Fruit fly (Drosophila melanogaster) whole organism, embryonic: ENCODE measurements around the gene CG43672.

ENCODE experiments used
- Abd-B ChIP-seq: fragments of 200-800 bp; sonication (Bioruptor generic); optimal IDR thresholded peaks from 2 replicates; lab custom pipeline; 2018; ENCODE audit warnings: missing biosample characterization, mild to moderate bottlenecking, missing genetic modification characterization, moderate library complexity
- Aef1 ChIP-seq: fragments of 200-800 bp; sonication (Bioruptor generic); IDR thresholded peaks from 3 replicates; pipeline ENCODE4 v1.3.6; 2022; ENCODE audit warnings: missing biosample characterization, missing genetic modification characterization
- Atf6 ChIP-seq: fragments of 200-800 bp; sonication (Bioruptor generic); IDR thresholded peaks from 2 replicates; pipeline ENCODE4 v1.3.6; 2022; ENCODE audit warnings: missing biosample characterization, missing genetic modification characterization
- CG10654 ChIP-seq: fragments of 200-800 bp; sonication (Bioruptor generic); optimal IDR thresholded peaks from 2 replicates; lab custom pipeline; 2016; ENCODE audit warnings: missing biosample characterization, missing genetic modification characterization
- CG18476 ChIP-seq: fragments of 200-800 bp; sonication (Bioruptor generic); optimal IDR thresholded peaks from 2 replicates; lab custom pipeline; 2016; ENCODE audit warnings: missing biosample characterization, mild to moderate bottlenecking, missing genetic modification characterization
- CG4730 ChIP-seq: fragments of 200-800 bp; sonication (Bioruptor generic); IDR thresholded peaks from 2 replicates; pipeline ENCODE4 v1.3.6; 2022; ENCODE audit warnings: missing biosample characterization, missing genetic modification characterization
- CG6272 ChIP-seq: fragments of 200-800 bp; sonication (Bioruptor generic); IDR thresholded peaks from 2 replicates; pipeline ENCODE4 v1.3.6; 2022; ENCODE audit warnings: missing biosample characterization, missing genetic modification characterization
- CG6854 ChIP-seq: fragments of 200-800 bp; sonication (Bioruptor generic); optimal IDR thresholded peaks from 3 replicates; lab custom pipeline; 2017; ENCODE audit warnings: missing biosample characterization, mild to moderate bottlenecking, missing genetic modification characterization
- CG7271 ChIP-seq: fragments of 200-800 bp; sonication (Bioruptor generic); optimal IDR thresholded peaks from 2 replicates; lab custom pipeline; 2018; ENCODE audit warnings: missing biosample characterization, mild to moderate bottlenecking, missing genetic modification characterization, moderate library complexity
- CG7556 ChIP-seq: fragments of 200-800 bp; sonication (Bioruptor generic); optimal IDR thresholded peaks from 2 replicates; lab custom pipeline; 2017; ENCODE audit warnings: missing biosample characterization, mild to moderate bottlenecking, missing genetic modification characterization
- CG7839 ChIP-seq: fragments of 200-800 bp; sonication (Bioruptor generic); optimal IDR thresholded peaks from 3 replicates; lab custom pipeline; 2018; ENCODE audit warnings: missing biosample characterization, mild to moderate bottlenecking, missing genetic modification characterization, moderate library complexity
- CG7928 ChIP-seq: fragments of 200-800 bp; sonication (Bioruptor generic); optimal IDR thresholded peaks from 2 replicates; lab custom pipeline; 2017; ENCODE audit warnings: missing biosample characterization, mild to moderate bottlenecking, missing genetic modification characterization
- CG8388 ChIP-seq: fragments of 200-800 bp; sonication (Bioruptor generic); optimal IDR thresholded peaks from 2 replicates; lab custom pipeline; 2019; ENCODE audit warnings: missing biosample characterization, mild to moderate bottlenecking, missing genetic modification characterization, moderate library complexity
- CG9876 ChIP-seq: fragments of 200-800 bp; sonication (Bioruptor generic); optimal IDR thresholded peaks from 2 replicates; lab custom pipeline; 2016; ENCODE audit warnings: missing biosample characterization, missing genetic modification characterization
- CkIIα-i1 ChIP-seq: fragments of 200-800 bp; sonication (Bioruptor generic); IDR thresholded peaks from 2 replicates; pipeline ENCODE4 v1.3.6; 2022; ENCODE audit warnings: missing biosample characterization, missing genetic modification characterization
- Dref ChIP-seq: fragments of 200-800 bp; sonication (Bioruptor generic); IDR thresholded peaks from 2 replicates; pipeline ENCODE4 v1.3.6; 2022; ENCODE audit warnings: missing biosample characterization, missing genetic modification characterization
- Eip74EF ChIP-seq, 2 experiments: fragments of 200-800 bp in 1 of 2; fragments of >200 bp in 1 of 2; sonication (Bioruptor generic) in 1 of 2; optimal IDR thresholded peaks; 2 replicates each; lab custom pipeline; 2017 to 2019; ENCODE audit warnings: missing biosample characterization in 2 of 2, missing genetic modification characterization in 2 of 2, mild to moderate bottlenecking in 1 of 2, moderate library complexity in 1 of 2
- Ets97D ChIP-seq: fragments of 200-800 bp; sonication (Bioruptor generic); optimal IDR thresholded peaks from 3 replicates; lab custom pipeline; 2016; ENCODE audit warnings: missing biosample characterization, missing genetic modification characterization
- Hand ChIP-seq: fragments of 200-800 bp; sonication (Bioruptor generic); optimal IDR thresholded peaks from 2 replicates; lab custom pipeline; 2017; ENCODE audit warnings: mild to moderate bottlenecking, missing biosample characterization, missing genetic modification reagents, missing genetic modification characterization
- Hr3 ChIP-seq: fragments of 200-800 bp; sonication (Bioruptor generic); optimal IDR thresholded peaks from 3 replicates; lab custom pipeline; 2016; ENCODE audit warnings: missing biosample characterization, missing genetic modification characterization
- MTF-1 ChIP-seq: fragments of 200-800 bp; sonication (Bioruptor generic); optimal IDR thresholded peaks from 2 replicates; lab custom pipeline; 2018; ENCODE audit warnings: missing biosample characterization, mild to moderate bottlenecking, missing genetic modification characterization, borderline replicate concordance
- NC2α ChIP-seq: fragments of 200-800 bp; sonication (Bioruptor generic); optimal IDR thresholded peaks from 2 replicates; lab custom pipeline; 2016; ENCODE audit warnings: missing biosample characterization, missing genetic modification characterization
- NK7.1 ChIP-seq: fragments of 200-800 bp; sonication (Bioruptor generic); optimal IDR thresholded peaks from 3 replicates; lab custom pipeline; 2016; ENCODE audit warnings: missing biosample characterization, missing genetic modification characterization
- Oli ChIP-seq: fragments of 200-800 bp; sonication (Bioruptor generic); optimal IDR thresholded peaks from 2 replicates; lab custom pipeline; 2018; ENCODE audit warnings: missing biosample characterization, mild to moderate bottlenecking, missing genetic modification characterization, moderate library complexity
- Ptx1 ChIP-seq: fragments of 200-800 bp; sonication (Bioruptor generic); IDR thresholded peaks from 2 replicates; pipeline ENCODE4 v1.3.6; 2022; ENCODE audit warnings: missing biosample characterization, missing genetic modification characterization
- TFAM ChIP-seq: fragments of 200-800 bp; sonication (Bioruptor generic); optimal IDR thresholded peaks from 2 replicates; lab custom pipeline; 2017; ENCODE audit warnings: missing biosample characterization, missing genetic modification characterization, inconsistent platforms
- Xrp1 ChIP-seq: fragments of 200-800 bp; sonication (Bioruptor generic); IDR thresholded peaks from 2 replicates; pipeline ENCODE4 v1.3.6; 2022; ENCODE audit warnings: missing biosample characterization, missing genetic modification characterization
- bigmax ChIP-seq: fragments of 200-800 bp; sonication (Bioruptor generic); optimal IDR thresholded peaks from 2 replicates; lab custom pipeline; 2018; ENCODE audit warnings: missing biosample characterization, mild to moderate bottlenecking, missing genetic modification characterization
- ci ChIP-seq: fragments of 200-800 bp; sonication (Bioruptor generic); IDR thresholded peaks from 3 replicates; pipeline ENCODE4 v1.3.6; 2022; ENCODE audit warnings: missing biosample characterization, missing genetic modification characterization
- ems ChIP-seq: fragments of 200-800 bp; sonication (Bioruptor generic); optimal IDR thresholded peaks from 3 replicates; lab custom pipeline; 2016; ENCODE audit warnings: missing biosample characterization, missing genetic modification characterization
- eve ChIP-seq, 2 experiments: fragments of >200 bp; optimal IDR thresholded peaks; 2 replicates each; lab custom pipeline; 2017; ENCODE audit warnings: missing biosample characterization in 2 of 2, missing genetic modification characterization in 2 of 2
- ftz-f1 ChIP-seq: fragments of 200-800 bp; sonication (Bioruptor generic); optimal IDR thresholded peaks from 2 replicates; lab custom pipeline; 2016; ENCODE audit warnings: missing biosample characterization, missing genetic modification characterization
- h ChIP-seq: fragments of >200 bp; optimal IDR thresholded peaks from 2 replicates; lab custom pipeline; 2017
- inv ChIP-seq: fragments of 200-800 bp; sonication (Bioruptor generic); IDR thresholded peaks from 2 replicates; pipeline ENCODE4 v1.3.6; 2022; ENCODE audit warnings: missing biosample characterization, missing genetic modification characterization; ENCODE audit not compliant: partially characterized antibody
- mam ChIP-seq: fragments of 200-800 bp; sonication (Bioruptor generic); optimal IDR thresholded peaks from 3 replicates; lab custom pipeline; 2016; ENCODE audit warnings: missing biosample characterization, missing genetic modification characterization
- nau ChIP-seq: fragments of 200-800 bp; sonication (Bioruptor generic); optimal IDR thresholded peaks from 3 replicates; lab custom pipeline; 2017; ENCODE audit warnings: missing biosample characterization, mild to moderate bottlenecking, missing genetic modification characterization, missing genetic modification reagents
- nmo ChIP-seq: fragments of 200-800 bp; sonication (Bioruptor generic); optimal IDR thresholded peaks from 2 replicates; lab custom pipeline; 2018; ENCODE audit warnings: missing biosample characterization, mild to moderate bottlenecking, missing genetic modification characterization, moderate library complexity
- org-1 ChIP-seq: fragments of 200-800 bp; sonication (Bioruptor generic); optimal IDR thresholded peaks from 2 replicates; lab custom pipeline; 2017; ENCODE audit warnings: missing biosample characterization, missing genetic modification characterization
- pan ChIP-seq, 4 experiments: fragments of >200 bp in 3 of 4; fragments of 200-800 bp in 1 of 4; sonication (Bioruptor generic) in 1 of 4; optimal IDR thresholded peaks in 3 of 4; IDR thresholded peaks in 1 of 4; 2 replicates each; pipeline versions ENCODE4 v1.3.6 to Lab custom; 2017 to 2022; ENCODE audit warnings: missing biosample characterization in 2 of 4, missing genetic modification characterization in 2 of 4, mixed read lengths in 1 of 4
- pros ChIP-seq: fragments of 200-800 bp; sonication (Bioruptor generic); optimal IDR thresholded peaks from 3 replicates; lab custom pipeline; 2019; ENCODE audit warnings: missing biosample characterization, mild to moderate bottlenecking, missing genetic modification characterization, moderate library complexity
- schlank ChIP-seq: fragments of 200-800 bp; sonication (Bioruptor generic); optimal IDR thresholded peaks from 2 replicates; lab custom pipeline; 2018; ENCODE audit warnings: missing biosample characterization, mild to moderate bottlenecking, missing genetic modification characterization
- sd ChIP-seq: fragments of 200-800 bp; sonication (Bioruptor generic); optimal IDR thresholded peaks from 3 replicates; lab custom pipeline; 2018; ENCODE audit warnings: missing biosample characterization, mild to moderate bottlenecking, missing genetic modification characterization, moderate library complexity
- seq ChIP-seq: fragments of 200-800 bp; sonication (Bioruptor generic); IDR thresholded peaks from 2 replicates; pipeline ENCODE4 v1.3.6; 2022; ENCODE audit warnings: missing biosample characterization, missing genetic modification characterization
- sim ChIP-seq: fragments of 200-800 bp; sonication (Bioruptor generic); IDR thresholded peaks from 2 replicates; pipeline ENCODE4 v1.3.6; 2022; ENCODE audit warnings: missing biosample characterization, missing genetic modification characterization
- slp2 ChIP-seq: fragments of 200-800 bp; sonication (Bioruptor generic); optimal IDR thresholded peaks from 2 replicates; lab custom pipeline; 2016; ENCODE audit warnings: missing biosample characterization, missing genetic modification characterization
- stc ChIP-seq: fragments of 200-800 bp; sonication (Bioruptor generic); IDR thresholded peaks from 2 replicates; pipeline ENCODE4 v1.3.6; 2022; ENCODE audit warnings: missing biosample characterization, missing genetic modification characterization
- ttk ChIP-seq: fragments of 200-800 bp; sonication (Bioruptor generic); IDR thresholded peaks from 2 replicates; pipeline ENCODE4 v2.1.2; 2022; ENCODE audit warnings: missing biosample characterization, missing genetic modification characterization
- twi ChIP-seq: fragments of 200-800 bp; optimal IDR thresholded peaks from 2 replicates; lab custom pipeline; 2019; ENCODE audit warnings: missing biosample characterization, mild to moderate bottlenecking, missing genetic modification characterization, moderate library complexity
- unpg ChIP-seq: fragments of 200-800 bp; sonication (Bioruptor generic); optimal IDR thresholded peaks from 3 replicates; lab custom pipeline; 2018; ENCODE audit warnings: missing biosample characterization, mild to moderate bottlenecking, missing genetic modification characterization, moderate library complexity
- z ChIP-seq: fragments of 200-800 bp; sonication (Bioruptor generic); IDR thresholded peaks from 3 replicates; pipeline ENCODE4 v1.3.6; 2022; ENCODE audit warnings: missing biosample characterization, missing genetic modification characterization

CG43672 gene

DNA sequence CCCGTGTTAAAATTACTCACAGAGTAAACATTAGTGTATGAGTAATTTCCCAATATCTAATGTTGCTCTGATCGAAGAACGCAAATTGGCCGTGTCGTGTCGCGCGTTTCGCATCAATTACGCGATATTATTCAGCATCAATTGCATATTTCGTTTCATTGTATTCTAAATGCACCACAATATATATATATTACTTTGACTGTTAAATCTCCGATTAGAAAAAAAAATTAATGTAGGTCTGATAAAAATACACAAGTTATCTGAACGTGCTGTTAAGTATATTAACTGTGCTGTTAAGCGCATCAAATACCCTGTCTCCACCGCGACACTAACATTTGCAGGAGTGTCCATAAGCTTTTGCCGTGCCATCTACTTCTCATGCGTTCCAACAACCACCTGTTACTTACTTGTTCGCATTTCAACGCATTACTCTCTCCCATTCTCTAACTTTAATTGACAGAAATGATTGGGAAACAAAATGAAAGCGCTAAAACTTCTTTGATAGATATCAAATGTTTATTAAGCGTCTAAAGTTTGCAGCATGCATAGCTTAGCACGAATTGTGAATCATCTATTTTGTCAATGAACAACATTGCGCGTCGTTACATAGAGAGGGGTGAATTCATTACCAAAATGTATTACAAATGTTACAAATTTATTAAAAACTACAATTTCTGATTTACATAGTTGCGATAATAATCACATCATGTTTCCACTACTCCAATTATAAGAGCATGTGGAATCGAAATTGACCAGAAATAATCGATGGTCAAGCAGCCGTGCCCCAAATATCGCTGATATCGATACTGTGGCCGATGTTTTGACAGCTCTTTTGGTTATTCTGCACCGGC is 12.1 kb upstream of the CG43672 start, which contains the start of the genes Graf and mRpL3 (continued):
- TF ChIP-seq Aef1: no peak
- TF ChIP-seq Ets97D (GFP tag; lab: Kevin White, UChicago): no peak
- TF ChIP-seq Eip74EF (GFP tag; optimal IDR thresholded peaks at IDR 0.05; lab: Kevin White, UChicago): no peak
- TF ChIP-seq ci (GFP tag; lab: Robert Waterston, UW): no peak
- no peak for TF ChIP-seq CG7271 (tag; lab: Kevin White, UChicago)
- no peak for TF ChIP-seq unpg (GFP tag; lab: Kevin White, UChicago)
- TF ChIP-seq ttk (GFP tag; lab: Robert Waterston, UW): no peak
- no peak for TF ChIP-seq Hand (GFP tag; lab: Kevin White, UChicago)
- no peak for TF ChIP-seq CG10654
- no peak for TF ChIP-seq z (GFP tag; lab: Robert Waterston, UW)
- no peak for TF ChIP-seq ems
- no peak for TF ChIP-seq CG9876 (GFP tag; lab: Kevin White, UChicago)
- TF ChIP-seq stc (GFP tag; lab: Robert Waterston, UW): no peak
- no peak for TF ChIP-seq org-1 (GFP tag; lab: Kevin White, UChicago)
- TF ChIP-seq CG8388 (GFP tag; lab: Kevin White, UChicago): no peak
- no peak for TF ChIP-seq Oli
- no peak for TF ChIP-seq Abd-B (GFP tag; lab: Kevin White, UChicago)
- no peak for TF ChIP-seq TFAM (GFP tag; lab: Kevin White, UChicago)
- no peak for TF ChIP-seq pros (GFP tag; lab: Kevin White, UChicago)
- no peak for TF ChIP-seq slp2
- TF ChIP-seq seq (GFP tag; lab: Robert Waterston, UW): no peak
- no peak for TF ChIP-seq CG7839 (tag; lab: Kevin White, UChicago)
- no peak for TF ChIP-seq schlank (tag; lab: Kevin White, UChicago)
- no peak for TF ChIP-seq CG6272 (GFP tag; lab: Robert Waterston, UW)
- peak; percentile 93 for TF ChIP-seq Dref (GFP tag; lab: Robert Waterston, UW)
- no peak for TF ChIP-seq mam (GFP tag; lab: Kevin White, UChicago)
- no peak for TF ChIP-seq pan (optimal IDR thresholded peaks at IDR 0.05; lab: Kevin White, UChicago)
- no peak for TF ChIP-seq pan (GFP tag; optimal IDR thresholded peaks at IDR 0.05 in 1 of 2, IDR thresholded peaks at IDR 0.05 in 1 of 2)
- TF ChIP-seq CG7928 (GFP tag; lab: Kevin White, UChicago): no peak
- TF ChIP-seq CG18476: no peak
- TF ChIP-seq CG7556 (GFP tag; lab: Kevin White, UChicago): no peak
- TF ChIP-seq nau (GFP tag; lab: Kevin White, UChicago): no peak
- peak; percentile 4 for TF ChIP-seq Hr3 (GFP tag; lab: Kevin White, UChicago)
- no peak for TF ChIP-seq NC2α
- TF ChIP-seq Ptx1 (GFP tag; lab: Robert Waterston, UW): no peak
- TF ChIP-seq sd (tag; lab: Kevin White, UChicago): no peak
- TF ChIP-seq eve (GFP tag; optimal IDR thresholded peaks at IDR 0.05; lab: Kevin White, UChicago): no peak
- TF ChIP-seq twi (tag; lab: Kevin White, UChicago): no peak
- no peak for TF ChIP-seq CG4730 (GFP tag; lab: Robert Waterston, UW)
- TF ChIP-seq h: no peak
- no peak for TF ChIP-seq Atf6 (GFP tag; lab: Robert Waterston, UW)
- peak; percentile 17 for TF ChIP-seq nmo (GFP tag; lab: Kevin White, UChicago)
- no peak for TF ChIP-seq NK7.1
- TF ChIP-seq Xrp1 (GFP tag; lab: Robert Waterston, UW): no peak
- peak; percentile 88 for TF ChIP-seq inv
- TF ChIP-seq bigmax: no peak
- no peak for TF ChIP-seq sim (GFP tag; lab: Robert Waterston, UW)
- TF ChIP-seq MTF-1 (GFP tag; lab: Kevin White, UChicago): no peak
- no peak for TF ChIP-seq CG6854 (GFP tag; lab: Kevin White, UChicago)
- TF ChIP-seq ftz-f1 (GFP tag; lab: Kevin White, UChicago): no peak
- no peak for TF ChIP-seq CkIIα-i1 (GFP tag; lab: Robert Waterston, UW)
